Worm (Caenorhabditis elegans) whole organism, early embryonic: ENCODE data around the gene B0353.1.

ENCODE experiments used
- B0310.2 ChIP-seq: sonication (generic microtip); optimal IDR thresholded peaks from 2 replicates; lab custom pipeline; 2016; ENCODE audit warnings: mild to moderate bottlenecking, missing genetic modification characterization, missing compliant biosample characterization
- F13C5.2 ChIP-seq: sonication (generic microtip); optimal IDR thresholded peaks from 2 replicates; lab custom pipeline; 2017; ENCODE audit warnings: mild to moderate bottlenecking, missing genetic modification characterization, inconsistent platforms, missing compliant biosample characterization
- aly-1 ChIP-seq: sonication (generic microtip); optimal IDR thresholded peaks from 2 replicates; lab custom pipeline; 2016; ENCODE audit warnings: missing genetic modification characterization, missing compliant biosample characterization
- ama-1 ChIP-seq: fragments of 150-350 bp; optimal IDR thresholded peaks from 2 replicates; lab custom pipeline; 2014
- ceh-13 ChIP-seq: fragments of 200-800 bp; sonication (Bioruptor generic); optimal IDR thresholded peaks from 2 replicates; lab custom pipeline; 2018; ENCODE audit warnings: mild to moderate bottlenecking, missing genetic modification characterization, missing compliant biosample characterization
- ceh-36 ChIP-seq: sonication (generic microtip); optimal IDR thresholded peaks from 2 replicates; lab custom pipeline; 2016; ENCODE audit warnings: missing genetic modification characterization, inconsistent platforms, missing compliant biosample characterization
- ets-7 ChIP-seq: sonication (generic microtip); optimal IDR thresholded peaks from 2 replicates; lab custom pipeline; 2016; ENCODE audit warnings: missing genotype, missing genetic modification characterization, missing compliant biosample characterization
- flt-1 ChIP-seq: fragments of 200-800 bp; sonication (Bioruptor generic); IDR thresholded peaks from 2 replicates; pipeline ENCODE4 v1.3.6; 2022; ENCODE audit warnings: missing genetic modification characterization, missing compliant biosample characterization
- hmbx-1 ChIP-seq: sonication (generic microtip); optimal IDR thresholded peaks from 2 replicates; lab custom pipeline; 2016; ENCODE audit warnings: mild to moderate bottlenecking, missing genetic modification characterization, missing compliant biosample characterization
- hmg-4 ChIP-seq: fragments of 200-800 bp; sonication (Bioruptor generic); optimal IDR thresholded peaks from 2 replicates; lab custom pipeline; 2018; ENCODE audit warnings: mild to moderate bottlenecking, missing genetic modification characterization, missing compliant biosample characterization
- hnd-1 ChIP-seq: sonication (generic microtip); optimal IDR thresholded peaks from 2 replicates; lab custom pipeline; 2016; ENCODE audit warnings: missing genetic modification characterization, missing compliant biosample characterization
- pes-1 ChIP-seq: fragments of 200-800 bp; sonication (Bioruptor generic); IDR thresholded peaks from 2 replicates; pipeline ENCODE4 v1.3.6; 2022; ENCODE audit warnings: missing genetic modification reagents, missing genetic modification characterization, missing compliant biosample characterization
- scrt-1 ChIP-seq: fragments of 200-800 bp; sonication (Bioruptor generic); IDR thresholded peaks from 2 replicates; pipeline ENCODE4 v1.3.6; 2022; ENCODE audit warnings: missing genetic modification characterization, missing compliant biosample characterization
- sea-1 ChIP-seq: fragments of 200-800 bp; sonication (Bioruptor generic); conservative IDR thresholded peaks from 2 replicates; pipeline ENCODE4 v1.3.6; 2022; ENCODE audit warnings: missing genetic modification characterization, missing compliant biosample characterization
- tbx-11 ChIP-seq: fragments of 200-800 bp; sonication (Bioruptor generic); IDR thresholded peaks from 2 replicates; pipeline ENCODE4 v1.3.6; 2022; ENCODE audit warnings: missing genetic modification characterization, missing compliant biosample characterization
- tbx-37 ChIP-seq: fragments of 200-800 bp; sonication (Bioruptor generic); conservative IDR thresholded peaks from 2 replicates; pipeline ENCODE4 v1.3.6; 2022; ENCODE audit warnings: missing genetic modification reagents, missing genetic modification characterization, missing compliant biosample characterization
- tra-4 ChIP-seq: sonication (generic microtip); optimal IDR thresholded peaks from 2 replicates; lab custom pipeline; 2017; ENCODE audit warnings: missing genetic modification characterization, missing compliant biosample characterization

Gene B0353.1

DNA sequence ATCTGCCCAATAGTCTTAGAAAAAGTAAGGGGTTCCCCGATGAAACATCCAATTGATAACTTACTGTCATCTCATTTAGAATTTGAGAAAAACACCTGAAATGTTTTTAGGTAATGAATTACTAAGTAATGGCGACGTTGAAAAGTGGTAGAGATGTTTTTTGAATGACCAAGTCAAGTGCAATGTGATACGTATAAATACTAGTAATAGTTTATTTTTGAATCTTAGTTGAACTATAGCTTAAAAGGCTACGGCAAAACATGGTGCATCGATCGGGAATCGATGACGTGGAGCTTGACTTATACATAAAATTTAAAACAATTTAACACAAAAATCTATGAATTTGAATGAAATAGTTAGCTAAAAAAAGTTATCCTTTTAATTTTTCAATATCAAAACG lies 53.8 kb downstream of the B0353.1 start, which contains the start of gene best-17:
Gene best-17, minus strand, starts transcription at position 101 of the 400 bp plus-strand sequence.
- no peak for TF ChIP-seq hnd-1 (tag; lab: Kevin White, UChicago)

DNA sequence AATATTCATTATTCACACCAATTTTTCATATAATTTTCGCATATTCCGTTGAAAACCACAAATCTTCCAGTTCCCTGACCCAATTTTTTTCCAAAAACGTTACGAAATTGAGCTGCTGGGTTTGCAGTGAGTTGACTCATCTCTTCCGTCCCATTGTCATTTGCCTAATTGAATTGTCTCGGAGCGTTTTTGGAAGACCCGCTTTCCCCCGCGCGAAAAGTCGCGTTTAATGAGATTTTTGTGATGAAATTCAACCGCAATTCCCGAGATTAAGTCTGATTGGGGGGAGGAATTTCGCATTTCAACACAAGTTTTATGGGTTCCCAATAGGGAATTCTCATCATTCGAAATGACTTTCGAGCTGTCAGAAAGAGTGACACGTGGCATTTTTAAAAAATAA lies 56.1 kb downstream of the B0353.1 start:
- TF ChIP-seq hmbx-1: no peak
- TF ChIP-seq ets-7 (tag; lab: Kevin White, UChicago): no peak
- TF ChIP-seq B0310.2 (tag; lab: Kevin White, UChicago): no peak
- no peak for TF ChIP-seq ama-1 (lab: Kevin White, UChicago)
- TF ChIP-seq flt-1 (GFP tag; lab: Robert Waterston, UW): no peak
- TF ChIP-seq tbx-11 (GFP tag; lab: Robert Waterston, UW): no peak
- TF ChIP-seq aly-1 (tag; lab: Kevin White, UChicago): no peak
- TF ChIP-seq ceh-36: no peak
- no peak for TF ChIP-seq hmg-4 (GFP tag; lab: Kevin White, UChicago)
- TF ChIP-seq tra-4: no peak
- TF ChIP-seq pes-1: no peak
- TF ChIP-seq ceh-13 (GFP tag; lab: Kevin White, UChicago): no peak
- no peak for TF ChIP-seq sea-1
- TF ChIP-seq tbx-37 (GFP tag; lab: Robert Waterston, UW): no peak
- TF ChIP-seq scrt-1 (GFP tag; lab: Robert Waterston, UW): no peak
- no peak for TF ChIP-seq hnd-1 (tag; lab: Kevin White, UChicago)

DNA sequence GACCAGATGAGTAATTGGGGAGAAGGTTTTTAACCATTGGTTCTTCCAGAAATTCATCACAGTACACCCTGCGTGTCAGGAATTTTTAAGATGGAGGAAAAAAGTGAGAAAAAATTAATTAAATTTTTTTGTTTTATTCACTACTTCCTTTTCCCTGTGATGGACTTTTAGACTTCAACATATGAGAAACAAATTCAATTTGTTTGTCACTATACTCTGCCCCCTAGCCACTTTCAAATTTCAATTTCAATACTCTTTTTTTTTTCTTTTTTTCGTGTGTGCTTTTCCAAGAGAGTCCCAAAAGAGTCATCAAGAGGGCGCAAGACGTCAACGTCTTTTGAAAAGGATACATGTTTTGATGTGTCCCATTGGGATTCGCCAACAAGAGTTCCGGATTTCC lies 57.0 kb downstream of the B0353.1 start:
- no peak for TF ChIP-seq tbx-37 (GFP tag; lab: Robert Waterston, UW)
- TF ChIP-seq hmbx-1: no peak
- TF ChIP-seq ets-7 (tag; lab: Kevin White, UChicago): no peak
- TF ChIP-seq ceh-13 (GFP tag; lab: Kevin White, UChicago): no peak
- TF ChIP-seq ama-1 (lab: Kevin White, UChicago): no peak
- TF ChIP-seq hnd-1 (tag; lab: Kevin White, UChicago): no peak
- no peak for TF ChIP-seq scrt-1 (GFP tag; lab: Robert Waterston, UW)
- TF ChIP-seq B0310.2 (tag; lab: Kevin White, UChicago): no peak
- no peak for TF ChIP-seq F13C5.2 (tag; lab: Kevin White, UChicago)
- no peak for TF ChIP-seq flt-1 (GFP tag; lab: Robert Waterston, UW)
- no peak for TF ChIP-seq tbx-11 (GFP tag; lab: Robert Waterston, UW)
- TF ChIP-seq tra-4: no peak

DNA sequence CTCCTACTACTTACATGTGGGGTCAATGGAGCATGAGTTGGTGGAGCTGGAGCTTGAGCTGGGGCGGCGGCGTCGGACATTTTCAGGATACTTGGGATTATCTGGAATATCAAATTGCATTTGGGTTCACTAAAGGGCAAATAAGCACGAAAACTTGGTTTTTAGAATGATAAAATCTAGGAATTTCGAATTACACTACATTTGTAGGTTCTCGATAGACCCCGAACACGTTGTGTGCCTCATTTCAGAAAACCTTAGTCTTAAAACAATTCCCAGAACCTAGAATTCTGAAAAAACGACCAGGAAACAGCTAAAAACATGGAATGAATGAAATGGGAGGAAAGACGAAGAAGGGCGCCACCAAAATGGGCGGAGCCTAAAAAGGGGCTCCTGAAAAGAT lies 58.7 kb downstream of the B0353.1 start, which contains the start of gene T19C3.3:
Gene T19C3.3, minus strand, starts transcription at position 101 of the 400 bp plus-strand sequence.
- TF ChIP-seq aly-1 (tag; lab: Kevin White, UChicago): no peak
- TF ChIP-seq F13C5.2 (tag; lab: Kevin White, UChicago): no peak
- TF ChIP-seq ceh-13 (GFP tag; lab: Kevin White, UChicago): no peak

DNA sequence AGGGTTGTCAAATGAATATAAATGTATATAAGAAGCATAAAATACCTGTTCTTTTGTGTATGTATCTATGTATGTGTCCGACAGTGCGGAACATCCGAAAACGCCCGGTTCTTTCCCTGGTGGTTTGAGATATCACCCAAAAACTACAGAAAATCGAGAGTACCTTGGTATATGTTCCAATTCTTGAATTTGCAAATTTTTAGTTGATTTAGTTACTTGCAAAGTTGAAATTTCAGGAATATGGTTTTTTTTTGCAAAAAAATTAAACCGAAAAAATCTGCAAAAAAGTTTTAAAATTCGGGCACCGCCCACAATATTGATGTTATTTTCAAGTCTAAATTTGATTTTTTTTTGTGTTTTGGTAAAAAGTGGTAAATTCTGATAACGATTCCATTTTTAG lies 61.7 kb downstream of the B0353.1 start, which contains the start of gene T19C3.2:
Gene T19C3.2, minus strand, starts transcription at position 101 of the 400 bp plus-strand sequence.
- TF ChIP-seq scrt-1 (GFP tag; lab: Robert Waterston, UW) (no peak), ama-1 (lab: Kevin White, UChicago) (no peak), tbx-11 (GFP tag; lab: Robert Waterston, UW) (no peak), hmg-4 (GFP tag; lab: Kevin White, UChicago) (no peak)

DNA sequence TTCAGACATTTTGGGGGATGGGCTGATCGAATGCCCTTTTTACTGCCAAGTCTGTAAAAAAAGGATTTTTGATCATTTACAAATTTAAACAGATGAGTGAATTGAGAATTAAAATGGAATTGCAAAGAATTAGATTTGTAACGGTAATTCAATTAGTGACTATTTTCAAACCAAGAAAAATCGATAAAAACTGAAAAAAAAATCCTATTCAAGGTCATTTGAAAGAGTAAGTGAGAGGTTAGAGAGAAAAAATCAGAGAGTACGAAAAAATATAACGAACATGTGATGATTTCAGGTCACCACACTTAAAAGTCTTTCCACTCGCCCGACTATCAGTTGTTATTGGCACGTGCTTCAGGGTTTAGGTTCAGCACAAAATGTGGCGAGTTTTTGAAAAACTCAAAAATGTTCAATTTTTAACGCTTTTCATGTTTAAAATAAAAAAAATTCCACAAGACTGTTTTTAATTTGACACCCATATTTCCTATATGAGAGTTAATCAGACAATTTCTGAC lies 64.5 kb downstream of the B0353.1 start, which contains the start of gene T19C3.4:
Gene T19C3.4, minus strand, starts transcription at position 51 of the 515 bp plus-strand sequence.
- TF ChIP-seq scrt-1 (GFP tag; lab: Robert Waterston, UW): no peak

DNA sequence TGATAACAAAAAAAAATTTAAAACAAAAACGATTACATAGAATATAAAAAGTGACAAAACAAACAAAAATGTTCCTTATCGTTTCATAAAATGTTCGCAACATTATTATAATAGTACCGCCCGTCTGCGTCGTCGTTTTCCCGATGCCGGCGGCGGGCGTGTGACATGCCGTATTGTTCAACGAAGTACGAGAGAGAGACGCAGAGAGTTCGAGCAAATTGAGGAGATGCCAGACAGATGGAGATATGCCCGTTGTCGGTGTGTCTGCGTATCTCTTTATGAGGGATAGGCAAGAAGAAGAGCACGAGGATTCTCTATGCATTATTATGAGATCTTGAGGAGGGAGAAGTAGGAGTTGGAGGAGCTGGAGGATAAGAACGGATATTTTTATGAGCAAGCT lies 68.0 kb downstream of the B0353.1 start:
- TF ChIP-seq tra-4 (no peak), flt-1 (GFP tag; lab: Robert Waterston, UW) (no peak), ceh-36 (no peak), hmg-4 (GFP tag; lab: Kevin White, UChicago) (peak; percentile 71), tbx-11 (GFP tag; lab: Robert Waterston, UW) (no peak), F13C5.2 (tag; lab: Kevin White, UChicago) (peak; percentile 54), hmbx-1 (no peak), pes-1 (no peak), ama-1 (lab: Kevin White, UChicago) (no peak)
